In genomic region chr2L:19958520-19959161, dm6 we compare ENCODE assay signal across 4 fruit fly cellular contexts.
A peak's percentile ranks its signal among the peaks of the same experiment; 100 is the strongest.
TF ChIP-seq lines count a peak whose summit lies in the region.

COX4 (plus strand) TSS chr2L:19958713.

- no peak for TF ChIP-seq CTCF in whole organism, embryonic (GFP tag; optimal IDR thresholded peaks at IDR 0.05; lab: Kevin White, UChicago)

TF ChIP-seq in whole organism, adult, 20 proteins besides CTCF, POLR2A, EP300 and RAD21:
- TF ChIP-seq Clk (GFP tag; optimal IDR thresholded peaks at IDR 0.05; lab: Kevin White, UChicago) (no peak), cic (GFP tag; optimal IDR thresholded peaks at IDR 0.05; lab: Kevin White, UChicago) (no peak), CG33017 (tag; optimal IDR thresholded peaks at IDR 0.05; lab: Kevin White, UChicago) (no peak), pad (GFP tag; optimal IDR thresholded peaks at IDR 0.05; lab: Kevin White, UChicago) (no peak), bab1 (GFP tag; optimal IDR thresholded peaks at IDR 0.05; lab: Kevin White, UChicago) (peak; percentile 20), ovo (GFP tag; optimal IDR thresholded peaks at IDR 0.05; lab: Kevin White, UChicago) (peak; percentile 48)

TF ChIP-seq in whole organism, embryonic, 481 proteins besides CTCF, POLR2A, EP300 and RAD21 (continues in another document):
- no peak for TF ChIP-seq chinmo (GFP tag; IDR thresholded peaks at IDR 0.05; lab: Robert Waterston, UW; ENCODE audit: partially characterized antibody)
- TF ChIP-seq CG13287 (GFP tag; IDR thresholded peaks at IDR 0.05; lab: Robert Waterston, UW; ENCODE audit: partially characterized antibody): peak; percentile 84
- TF ChIP-seq CG2116 (GFP tag; optimal IDR thresholded peaks at IDR 0.05; lab: Kevin White, UChicago): peak; percentile 75
- peak; percentile 4 for TF ChIP-seq CG17359 (tag; optimal IDR thresholded peaks at IDR 0.05; lab: Kevin White, UChicago)
- TF ChIP-seq Lhr (GFP tag; optimal IDR thresholded peaks at IDR 0.05; lab: Kevin White, UChicago): peak; percentile 40
- TF ChIP-seq CG34224 (GFP tag; IDR thresholded peaks at IDR 0.05; lab: Robert Waterston, UW; ENCODE audit: partially characterized antibody): peak; percentile 63; the same call in 2 of the 3 replicates
- no peak for TF ChIP-seq CG8478 (optimal IDR thresholded peaks at IDR 0.05; lab: Kevin White, UChicago)
- peak; percentile 64 for TF ChIP-seq CG14860 (GFP tag; IDR thresholded peaks at IDR 0.05; lab: Robert Waterston, UW; ENCODE audit: partially characterized antibody)
- TF ChIP-seq CG16813 (GFP tag; IDR thresholded peaks at IDR 0.05; lab: Robert Waterston, UW; ENCODE audit: partially characterized antibody): peak; percentile 65
- peak; percentile 26 for TF ChIP-seq B-H2 (GFP tag; optimal IDR thresholded peaks at IDR 0.05; lab: Kevin White, UChicago)
- peak; percentile 62; the same call in 2 of the 3 replicates for TF ChIP-seq CG6791 (GFP tag; IDR thresholded peaks at IDR 0.05; lab: Robert Waterston, UW; ENCODE audit: partially characterized antibody)
- peak; percentile 92 for TF ChIP-seq MESR4 (GFP tag; optimal IDR thresholded peaks at IDR 0.05; lab: Kevin White, UChicago)
- peak; percentile 84 for TF ChIP-seq Dref (GFP tag; IDR thresholded peaks at IDR 0.05; lab: Robert Waterston, UW)
- no peak for TF ChIP-seq Tbp (GFP tag; optimal IDR thresholded peaks at IDR 0.05; lab: Kevin White, UChicago)
- peak; percentile 80 for TF ChIP-seq Bgb (GFP tag; IDR thresholded peaks at IDR 0.05; lab: Robert Waterston, UW; ENCODE audit: partially characterized antibody)
- peak; percentile 73 for TF ChIP-seq Scr (GFP tag; IDR thresholded peaks at IDR 0.05; lab: Robert Waterston, UW; ENCODE audit: partially characterized antibody)
- no peak for TF ChIP-seq ken (GFP tag; IDR thresholded peaks at IDR 0.05; lab: Robert Waterston, UW)
- peak; percentile 36 for TF ChIP-seq MBD-R2 (GFP tag; IDR thresholded peaks at IDR 0.05; lab: Robert Waterston, UW)
- TF ChIP-seq CG34422 (GFP tag; IDR thresholded peaks at IDR 0.05; lab: Robert Waterston, UW): no peak
- TF ChIP-seq BEAF-32 (GFP tag; optimal IDR thresholded peaks at IDR 0.05; lab: Kevin White, UChicago): peak; percentile 78
- peak; percentile 27 for TF ChIP-seq gsb-n (tag; optimal IDR thresholded peaks at IDR 0.05; lab: Kevin White, UChicago)
- TF ChIP-seq CG12659 (GFP tag; optimal IDR thresholded peaks at IDR 0.05; lab: Kevin White, UChicago): peak; percentile 44
- TF ChIP-seq CG7963 (GFP tag; IDR thresholded peaks at IDR 0.05; lab: Robert Waterston, UW; ENCODE audit: partially characterized antibody): peak; percentile 57; the same call in 2 of the 3 replicates
- no peak for TF ChIP-seq pita (GFP tag; optimal IDR thresholded peaks at IDR 0.05; lab: Kevin White, UChicago)
- TF ChIP-seq CG12391 (tag; optimal IDR thresholded peaks at IDR 0.05; lab: Kevin White, UChicago): no peak
- TF ChIP-seq CG14710 (tag; optimal IDR thresholded peaks at IDR 0.05; lab: Kevin White, UChicago): peak; percentile 98

TF ChIP-seq in whole organism, prepupa, 60 proteins besides CTCF, POLR2A, EP300 and RAD21:
- TF ChIP-seq net (GFP tag; optimal IDR thresholded peaks at IDR 0.05; lab: Kevin White, UChicago) (no peak), Gug (GFP tag; IDR thresholded peaks at IDR 0.05; lab: Robert Waterston, UW) (no peak), CG3919 (GFP tag; optimal IDR thresholded peaks at IDR 0.05; lab: Kevin White, UChicago) (no peak), CG6854 (GFP tag; optimal IDR thresholded peaks at IDR 0.05; lab: Kevin White, UChicago) (peak; percentile 29), Blimp-1 (GFP tag; optimal IDR thresholded peaks at IDR 0.05; lab: Kevin White, UChicago) (no peak), topi (GFP tag; optimal IDR thresholded peaks at IDR 0.05; lab: Kevin White, UChicago) (no peak), CG32006 (GFP tag; optimal IDR thresholded peaks at IDR 0.05; lab: Kevin White, UChicago) (no peak), Eip78C (GFP tag; lab: Kevin White, UChicago) (no peak), CG11762 (GFP tag; optimal IDR thresholded peaks at IDR 0.05; lab: Kevin White, UChicago; ENCODE audit: insufficient read depth) (no peak), vri (GFP tag; optimal IDR thresholded peaks at IDR 0.05; lab: Kevin White, UChicago) (peak; percentile 58), CG3032 (tag; optimal IDR thresholded peaks at IDR 0.05; lab: Kevin White, UChicago) (no peak), Met (GFP tag; optimal IDR thresholded peaks at IDR 0.05; lab: Kevin White, UChicago) (no peak), fkh (GFP tag; optimal IDR thresholded peaks at IDR 0.05; lab: Kevin White, UChicago) (no peak)

TF ChIP-seq in whole organism, wandering third instar larva, 38 proteins besides CTCF, POLR2A, EP300 and RAD21:
- no peak for TF ChIP-seq sv (GFP tag; optimal IDR thresholded peaks at IDR 0.05; lab: Kevin White, UChicago)
- TF ChIP-seq CG9705 (GFP tag; optimal IDR thresholded peaks at IDR 0.05; lab: Kevin White, UChicago): no peak
- no peak for TF ChIP-seq fru (GFP tag; optimal IDR thresholded peaks at IDR 0.05; lab: Kevin White, UChicago)
- TF ChIP-seq jim (GFP tag; optimal IDR thresholded peaks at IDR 0.05; lab: Kevin White, UChicago): no peak
- peak; percentile 43 for TF ChIP-seq sage (GFP tag; optimal IDR thresholded peaks at IDR 0.05; lab: Kevin White, UChicago)
- no peak for TF ChIP-seq h (GFP tag; optimal IDR thresholded peaks at IDR 0.05; lab: Kevin White, UChicago)
- TF ChIP-seq Vsx2 (GFP tag; optimal IDR thresholded peaks at IDR 0.05; lab: Kevin White, UChicago; ENCODE audit: partially characterized antibody): peak; percentile 57
- TF ChIP-seq usp (GFP tag; optimal IDR thresholded peaks at IDR 0.05; lab: Kevin White, UChicago): no peak
- TF ChIP-seq Dif (GFP tag; optimal IDR thresholded peaks at IDR 0.05; lab: Kevin White, UChicago; ENCODE audit: partially characterized antibody): no peak
- no peak for TF ChIP-seq tai (GFP tag; optimal IDR thresholded peaks at IDR 0.05; lab: Kevin White, UChicago)
